Fruit fly (Drosophila melanogaster) whole organism, embryonic: ENCODE data around the gene LSm3.

Experiments
- Ada2b ChIP-seq: fragments of 200-800 bp; sonication (Bioruptor generic); IDR thresholded peaks from 2 replicates; pipeline ENCODE4 v1.3.6; 2022; ENCODE audit warnings: missing biosample characterization, missing genetic modification characterization
- Antp ChIP-seq: fragments of 200-800 bp; sonication (Bioruptor generic); optimal IDR thresholded peaks from 3 replicates; lab custom pipeline; 2016; ENCODE audit warnings: missing biosample characterization, missing genetic modification characterization
- Asciz ChIP-seq: fragments of 200-800 bp; sonication (Bioruptor generic); optimal IDR thresholded peaks from 2 replicates; lab custom pipeline; 2017; ENCODE audit warnings: missing biosample characterization, mild to moderate bottlenecking, missing genetic modification characterization, missing genetic modification reagents
- Blimp-1 ChIP-seq: fragments of 200-800 bp; sonication (Bioruptor generic); optimal IDR thresholded peaks from 3 replicates; lab custom pipeline; 2018; ENCODE audit warnings: missing biosample characterization, missing genetic modification characterization, mild to moderate bottlenecking, moderate library complexity, missing genetic modification reagents
- CG12391 ChIP-seq: fragments of 200-800 bp; sonication (Bioruptor generic); optimal IDR thresholded peaks from 3 replicates; lab custom pipeline; 2018; ENCODE audit warnings: missing biosample characterization, mild to moderate bottlenecking, missing genetic modification characterization, moderate library complexity
- CG14710 ChIP-seq: fragments of 200-800 bp; sonication (Bioruptor generic); optimal IDR thresholded peaks from 3 replicates; lab custom pipeline; 2019; ENCODE audit warnings: missing biosample characterization, mild to moderate bottlenecking, missing genetic modification characterization, moderate library complexity
- CG14965 ChIP-seq: fragments of 200-800 bp; sonication (Bioruptor generic); optimal IDR thresholded peaks from 2 replicates; lab custom pipeline; 2016; ENCODE audit warnings: missing biosample characterization, missing genetic modification characterization, borderline replicate concordance
- CG15011 ChIP-seq: fragments of 200-800 bp; sonication (Bioruptor generic); optimal IDR thresholded peaks from 3 replicates; lab custom pipeline; 2018; ENCODE audit warnings: missing biosample characterization, mild to moderate bottlenecking, missing genetic modification characterization
- CG16813 ChIP-seq: fragments of 200-800 bp; sonication (Bioruptor generic); IDR thresholded peaks from 3 replicates; pipeline ENCODE4 v1.3.6; 2022; ENCODE audit warnings: missing biosample characterization, missing genetic modification characterization; ENCODE audit not compliant: partially characterized antibody
- CG18011 ChIP-seq: fragments of 200-800 bp; sonication (Bioruptor generic); optimal IDR thresholded peaks from 2 replicates; lab custom pipeline; 2017; ENCODE audit warnings: missing biosample characterization, missing genetic modification characterization, mild to moderate bottlenecking, moderate library complexity, missing genotype
- CG2678 ChIP-seq: fragments of 200-800 bp; sonication (Bioruptor generic); optimal IDR thresholded peaks from 3 replicates; lab custom pipeline; 2019; ENCODE audit warnings: missing biosample characterization, mild to moderate bottlenecking, missing genetic modification characterization, moderate library complexity
- CG30020 ChIP-seq: fragments of 200-800 bp; optimal IDR thresholded peaks from 2 replicates; lab custom pipeline; 2019; ENCODE audit warnings: missing biosample characterization, mild to moderate bottlenecking, missing genetic modification characterization, moderate library complexity
- CG31441 ChIP-seq: fragments of 200-800 bp; sonication (Bioruptor generic); IDR thresholded peaks from 2 replicates; pipeline ENCODE4 v1.3.6; 2022; ENCODE audit warnings: missing biosample characterization, missing genetic modification characterization
- CG3995 ChIP-seq: fragments of 200-800 bp; sonication (Bioruptor generic); optimal IDR thresholded peaks from 3 replicates; lab custom pipeline; 2016; ENCODE audit warnings: missing biosample characterization, missing genetic modification characterization
- CG4328 ChIP-seq: fragments of 200-800 bp; sonication (Bioruptor generic); optimal IDR thresholded peaks from 3 replicates; lab custom pipeline; 2017; ENCODE audit warnings: missing biosample characterization, missing genetic modification reagents, missing genetic modification characterization
- CG6765 ChIP-seq: fragments of 200-800 bp; sonication (Bioruptor generic); optimal IDR thresholded peaks from 3 replicates; lab custom pipeline; 2017; ENCODE audit warnings: missing biosample characterization, mild to moderate bottlenecking, missing genetic modification characterization
- CG6854 ChIP-seq: fragments of 200-800 bp; sonication (Bioruptor generic); optimal IDR thresholded peaks from 3 replicates; lab custom pipeline; 2017; ENCODE audit warnings: missing biosample characterization, mild to moderate bottlenecking, missing genetic modification characterization
- CG7987 ChIP-seq: fragments of 200-800 bp; sonication (Bioruptor generic); optimal IDR thresholded peaks from 2 replicates; lab custom pipeline; 2018; ENCODE audit warnings: missing biosample characterization, mild to moderate bottlenecking, missing genetic modification characterization, moderate library complexity
- CkIIα-i1 ChIP-seq: fragments of 200-800 bp; sonication (Bioruptor generic); IDR thresholded peaks from 2 replicates; pipeline ENCODE4 v1.3.6; 2022; ENCODE audit warnings: missing biosample characterization, missing genetic modification characterization
- CoRest ChIP-seq: fragments of 200-800 bp; sonication (Bioruptor generic); optimal IDR thresholded peaks from 3 replicates; lab custom pipeline; 2018; ENCODE audit warnings: missing biosample characterization, mild to moderate bottlenecking, missing genetic modification characterization, moderate library complexity
- Hand ChIP-seq: fragments of 200-800 bp; sonication (Bioruptor generic); optimal IDR thresholded peaks from 2 replicates; lab custom pipeline; 2017; ENCODE audit warnings: mild to moderate bottlenecking, missing biosample characterization, missing genetic modification reagents, missing genetic modification characterization
- Mes4 ChIP-seq: fragments of 200-800 bp; sonication (Bioruptor generic); optimal IDR thresholded peaks from 2 replicates; lab custom pipeline; 2016; ENCODE audit warnings: missing biosample characterization, missing genetic modification characterization
- NFAT ChIP-seq: fragments of 200-800 bp; sonication (Bioruptor generic); IDR thresholded peaks from 2 replicates; pipeline ENCODE4 v1.3.6; 2022; ENCODE audit warnings: missing biosample characterization, missing genetic modification characterization
- Rfx ChIP-seq: fragments of 200-800 bp; sonication (Bioruptor generic); IDR thresholded peaks from 2 replicates; pipeline ENCODE4 v1.3.6; 2022; ENCODE audit warnings: missing biosample characterization, missing genetic modification characterization
- Six4 ChIP-seq: fragments of 200-800 bp; sonication (Bioruptor generic); optimal IDR thresholded peaks from 2 replicates; lab custom pipeline; 2016; ENCODE audit warnings: missing biosample characterization, missing genetic modification characterization
- Sox102F ChIP-seq: fragments of 200-800 bp; sonication (Bioruptor generic); optimal IDR thresholded peaks from 2 replicates; lab custom pipeline; 2018; ENCODE audit warnings: missing biosample characterization, mild to moderate bottlenecking, missing genetic modification characterization, moderate library complexity
- Taf1 ChIP-seq: fragments of 200-800 bp; sonication (Bioruptor generic); IDR thresholded peaks from 2 replicates; pipeline ENCODE4 v1.3.6; 2022; ENCODE audit warnings: missing biosample characterization, missing genetic modification characterization
- al ChIP-seq: fragments of 200-800 bp; sonication (Bioruptor generic); IDR thresholded peaks from 2 replicates; pipeline ENCODE4 v1.3.6; 2022; ENCODE audit warnings: missing biosample characterization, missing genetic modification characterization
- ara ChIP-seq: fragments of 200-800 bp; sonication (Bioruptor generic); IDR thresholded peaks from 2 replicates; pipeline ENCODE4 v1.3.6; 2022; ENCODE audit warnings: missing biosample characterization, missing genetic modification characterization
- bab2 ChIP-seq: fragments of 200-800 bp; sonication (Bioruptor generic); optimal IDR thresholded peaks from 2 replicates; lab custom pipeline; 2016; ENCODE audit warnings: missing biosample characterization, missing genetic modification characterization
- cwo ChIP-seq: fragments of 200-800 bp; sonication (Bioruptor generic); optimal IDR thresholded peaks from 3 replicates; lab custom pipeline; 2017; ENCODE audit warnings: missing biosample characterization, missing genetic modification characterization, mild to moderate bottlenecking, moderate library complexity, missing genetic modification reagents
- dm ChIP-seq: fragments of 200-800 bp; sonication (Bioruptor generic); optimal IDR thresholded peaks from 3 replicates; lab custom pipeline; 2016; ENCODE audit warnings: missing biosample characterization, missing genetic modification characterization
- dmrt11E ChIP-seq: fragments of 200-800 bp; sonication (Bioruptor generic); optimal IDR thresholded peaks from 3 replicates; lab custom pipeline; 2018; ENCODE audit warnings: missing biosample characterization, mild to moderate bottlenecking, missing genetic modification characterization, moderate library complexity
- emc ChIP-seq: fragments of 200-800 bp; sonication (Bioruptor generic); optimal IDR thresholded peaks from 2 replicates; lab custom pipeline; 2016; ENCODE audit warnings: missing biosample characterization, missing genetic modification characterization
- gsb ChIP-seq: fragments of 200-800 bp; sonication (Bioruptor generic); IDR thresholded peaks from 2 replicates; pipeline ENCODE4 v1.3.6; 2022; ENCODE audit warnings: missing biosample characterization, missing genetic modification characterization
- kay ChIP-seq: fragments of 200-800 bp; sonication (Bioruptor generic); optimal IDR thresholded peaks from 2 replicates; lab custom pipeline; 2016; ENCODE audit warnings: missing biosample characterization, missing genetic modification characterization
- maf-S ChIP-seq: fragments of 200-800 bp; sonication (Bioruptor generic); optimal IDR thresholded peaks from 2 replicates; lab custom pipeline; 2016; ENCODE audit warnings: missing biosample characterization, missing genetic modification characterization
- nerfin-1 ChIP-seq: fragments of 200-800 bp; sonication (Bioruptor generic); optimal IDR thresholded peaks from 3 replicates; lab custom pipeline; 2019; ENCODE audit warnings: missing biosample characterization, mild to moderate bottlenecking, missing genetic modification characterization, moderate library complexity
- nom ChIP-seq: fragments of 200-800 bp; sonication (Bioruptor generic); optimal IDR thresholded peaks from 2 replicates; lab custom pipeline; 2017; ENCODE audit warnings: missing biosample characterization, missing genetic modification characterization, mild to moderate bottlenecking, moderate library complexity, missing genetic modification reagents
- prd ChIP-seq, 3 experiments: fragments of >200 bp in 2 of 3; fragments of 200-800 bp in 1 of 3; sonication (Bioruptor generic) in 1 of 3; optimal IDR thresholded peaks in 2 of 3; IDR thresholded peaks in 1 of 3; 2 replicates in 2 of 3; 3 replicates in 1 of 3; pipeline versions ENCODE4 v1.3.6 to Lab custom; 2017 to 2022; ENCODE audit warnings: missing biosample characterization in 1 of 3, missing genetic modification characterization in 1 of 3
- pzg ChIP-seq: fragments of 200-800 bp; sonication (Bioruptor generic); optimal IDR thresholded peaks from 3 replicates; lab custom pipeline; 2018; ENCODE audit warnings: missing biosample characterization, mild to moderate bottlenecking, missing genetic modification characterization, moderate library complexity
- repo ChIP-seq: fragments of 200-800 bp; sonication (Bioruptor generic); optimal IDR thresholded peaks from 2 replicates; lab custom pipeline; 2016; ENCODE audit warnings: missing biosample characterization, missing genetic modification characterization
- sr ChIP-seq: fragments of 200-800 bp; sonication (Bioruptor generic); IDR thresholded peaks from 3 replicates; pipeline ENCODE4 v1.3.6; 2022; ENCODE audit warnings: missing biosample characterization, missing genetic modification characterization
- stc ChIP-seq: fragments of 200-800 bp; sonication (Bioruptor generic); IDR thresholded peaks from 2 replicates; pipeline ENCODE4 v1.3.6; 2022; ENCODE audit warnings: missing biosample characterization, missing genetic modification characterization
- toy ChIP-seq: fragments of 200-800 bp; sonication (Bioruptor generic); IDR thresholded peaks from 2 replicates; pipeline ENCODE4 v1.3.6; 2022; ENCODE audit warnings: missing biosample characterization, missing genetic modification characterization
- unc-4 ChIP-seq: fragments of 200-800 bp; sonication (Bioruptor generic); IDR thresholded peaks from 2 replicates; pipeline ENCODE4 v1.3.6; 2022; ENCODE audit warnings: missing biosample characterization, missing genetic modification characterization; ENCODE audit not compliant: partially characterized antibody
- zen ChIP-seq: fragments of 200-800 bp; sonication (Bioruptor generic); optimal IDR thresholded peaks from 3 replicates; lab custom pipeline; 2018; ENCODE audit warnings: missing biosample characterization, mild to moderate bottlenecking, missing genetic modification characterization, moderate library complexity

The LSm3 gene

dm6 chr3R:23992823-23993797 is 3.0 kb upstream of the LSm3 start, which contains the start of the genes Epp and Rab7 (continued):
- peak; percentile 88 for TF ChIP-seq nerfin-1 (tag; lab: Kevin White, UChicago)
- TF ChIP-seq CG3995, result peak; percentile 53
- TF ChIP-seq CG7987 (GFP tag; lab: Kevin White, UChicago), result peak; percentile 35
- TF ChIP-seq repo (GFP tag; lab: Kevin White, UChicago), result peak; percentile 7
- no peak for TF ChIP-seq CG2678 (tag; lab: Kevin White, UChicago)
- TF ChIP-seq dm, result peak; percentile 62
- no peak for TF ChIP-seq ara (GFP tag; lab: Robert Waterston, UW)
- TF ChIP-seq Sox102F (GFP tag; lab: Kevin White, UChicago), result no peak
- 0 out of 2 replicates have a peak, but pooled peaks have one; percentile 22 for TF ChIP-seq al (GFP tag; lab: Robert Waterston, UW)
- no peak for TF ChIP-seq Taf1
- peak; percentile 15 for TF ChIP-seq bab2 (GFP tag; lab: Kevin White, UChicago)
- TF ChIP-seq toy (GFP tag; lab: Robert Waterston, UW), result no peak
- TF ChIP-seq dmrt11E (tag; lab: Kevin White, UChicago), result no peak
- no peak for TF ChIP-seq CG4328 (GFP tag; lab: Kevin White, UChicago)
- TF ChIP-seq CG6854 (GFP tag; lab: Kevin White, UChicago), result no peak
- TF ChIP-seq Asciz, result no peak
- TF ChIP-seq stc (GFP tag; lab: Robert Waterston, UW), result no peak
- TF ChIP-seq maf-S, result peak; percentile 26
- no peak for TF ChIP-seq Hand (GFP tag; lab: Kevin White, UChicago)
- no peak for TF ChIP-seq CG14965 (GFP tag; lab: Kevin White, UChicago)
- peak; percentile 81 for TF ChIP-seq Rfx (GFP tag; lab: Robert Waterston, UW)
- TF ChIP-seq CG6765, result peak; percentile 44
- no peak for TF ChIP-seq CG18011 (GFP tag; lab: Kevin White, UChicago)
- no peak for TF ChIP-seq CG15011
- TF ChIP-seq CG12391 (tag; lab: Kevin White, UChicago), result peak; percentile 40
- TF ChIP-seq CkIIα-i1 (GFP tag; lab: Robert Waterston, UW), result no peak
- no peak for TF ChIP-seq Mes4 (GFP tag; lab: Kevin White, UChicago)
- peak; percentile 57 for TF ChIP-seq kay (GFP tag; lab: Kevin White, UChicago)
- TF ChIP-seq CG30020 (tag; lab: Kevin White, UChicago), result peak; percentile 44
- peak; percentile 90 for TF ChIP-seq CG16813 (GFP tag; lab: Robert Waterston, UW)
- 0 out of 3 replicates have a peak, but pooled peaks have one; percentile 3 for TF ChIP-seq sr (GFP tag; lab: Robert Waterston, UW)
- peak; percentile 53 for TF ChIP-seq Blimp-1 (GFP tag; lab: Kevin White, UChicago)
- TF ChIP-seq CG31441 (GFP tag; lab: Robert Waterston, UW), result no peak; the same call in 1 of the 2 replicates
- TF ChIP-seq cwo (GFP tag; lab: Kevin White, UChicago), result peak; percentile 36
- TF ChIP-seq CoRest (tag; lab: Kevin White, UChicago), result peak; percentile 8
- TF ChIP-seq NFAT, result peak; percentile 66; the same call in 1 of the 2 replicates
- no peak for TF ChIP-seq Six4
- TF ChIP-seq zen (tag; lab: Kevin White, UChicago), result peak; percentile 60
- no peak for TF ChIP-seq gsb
- TF ChIP-seq pzg (GFP tag; lab: Kevin White, UChicago), result peak; percentile 90
- no peak for TF ChIP-seq emc (GFP tag; lab: Kevin White, UChicago)
- peak; percentile 90 for TF ChIP-seq nom (GFP tag; lab: Kevin White, UChicago)
- TF ChIP-seq Ada2b (GFP tag; lab: Robert Waterston, UW), result no peak
- peak; percentile 51 for TF ChIP-seq Antp (GFP tag; lab: Kevin White, UChicago)
- TF ChIP-seq prd (optimal IDR thresholded peaks at IDR 0.05; lab: Kevin White, UChicago), result no peak
- TF ChIP-seq prd (GFP tag; IDR thresholded peaks at IDR 0.05; lab: Robert Waterston, UW), result peak; percentile 43; the same call in 2 of the 3 replicates
- peak; percentile 95 for TF ChIP-seq unc-4 (GFP tag; lab: Robert Waterston, UW)
- peak; percentile 70 for TF ChIP-seq CG14710
